Worm (Caenorhabditis elegans) whole organism, late embryonic: Measurements from ENCODE around the gene sgo-1.

Source experiments
- ama-1 ChIP-seq: fragments of 150-350 bp; optimal IDR thresholded peaks from 2 replicates; lab custom pipeline; 2014
- ceh-24 ChIP-seq: sonication (generic microtip); optimal IDR thresholded peaks from 2 replicates; lab custom pipeline; 2016; ENCODE audit warnings: mild to moderate bottlenecking, missing genetic modification characterization, missing compliant biosample characterization
- dmd-4 ChIP-seq: sonication (generic microtip); optimal IDR thresholded peaks from 2 replicates; lab custom pipeline; 2016; ENCODE audit warnings: borderline replicate concordance, missing genetic modification characterization, missing compliant biosample characterization
- hlh-13 ChIP-seq: fragments of 200-800 bp; sonication (Bioruptor generic); optimal IDR thresholded peaks from 2 replicates; lab custom pipeline; 2018; ENCODE audit warnings: mild to moderate bottlenecking, missing genetic modification characterization, missing compliant biosample characterization
- lim-6 ChIP-seq: sonication (generic microtip); optimal IDR thresholded peaks from 2 replicates; lab custom pipeline; 2016; ENCODE audit warnings: missing genetic modification characterization, missing compliant biosample characterization
- pax-1 ChIP-seq: fragments of 150-350 bp; optimal IDR thresholded peaks from 2 replicates; lab custom pipeline; 2014; ENCODE audit warnings: missing biosample characterization, missing genetic modification characterization
- pha-4 ChIP-seq: fragments of 150-350 bp; optimal IDR thresholded peaks from 2 replicates; lab custom pipeline; 2018; ENCODE audit warnings: missing biosample characterization, missing genetic modification reagents, missing genetic modification characterization
- sox-2 ChIP-seq: fragments of 200-800 bp; sonication (Bioruptor generic); IDR thresholded peaks from 2 replicates; pipeline ENCODE4 v1.3.6; 2022; ENCODE audit warnings: missing genetic modification reagents, missing genetic modification characterization, missing compliant biosample characterization
- unc-86 ChIP-seq: sonication (generic microtip); optimal IDR thresholded peaks from 2 replicates; lab custom pipeline; 2016; ENCODE audit warnings: missing genetic modification characterization, missing compliant biosample characterization

- TF ChIP-seq pax-1 (tag; lab: Kevin White, UChicago) (no peak), unc-86 (tag; lab: Kevin White, UChicago) (no peak), ceh-24 (no peak), hlh-13 (GFP tag; lab: Kevin White, UChicago) (no peak), sox-2 (no peak), lim-6 (tag; lab: Kevin White, UChicago) (no peak), ama-1 (lab: Kevin White, UChicago) (no peak), pha-4 (no peak), dmd-4 (no peak)
Measured at ce11 chrIV:7778865-7779264, 17.4 kb downstream of the sgo-1 start, which contains the start of gene rpap-3.
